Worm (Caenorhabditis elegans): ENCODE results near the gene ndnf-1.
A peak's percentile ranks its signal among the peaks of the same experiment; 100 is the strongest.

Gene ndnf-1

DNA sequence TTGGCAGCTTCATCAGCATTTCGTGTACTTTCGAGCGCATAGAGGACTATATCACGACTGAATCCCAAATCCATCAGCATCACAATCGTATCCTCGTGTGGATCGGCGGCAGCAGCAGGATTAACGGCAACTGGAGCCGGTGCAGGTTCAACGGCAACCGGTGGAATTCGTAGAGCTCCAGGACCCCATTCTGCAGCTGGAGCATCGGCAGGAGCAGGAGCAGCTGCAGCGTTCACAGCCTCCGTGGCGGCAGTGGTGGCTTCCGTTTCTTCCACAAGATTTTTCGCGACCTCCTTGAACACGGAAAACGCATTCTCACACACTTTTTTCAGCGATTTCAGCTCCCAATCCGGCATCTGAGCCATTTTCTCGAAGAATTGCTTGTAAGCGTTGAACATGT is 15.4 kb upstream of the ndnf-1 start:
- TF ChIP-seq pat-9 (tag; optimal IDR thresholded peaks at IDR 0.05), result no peak
- TF ChIP-seq pag-3 (tag; optimal IDR thresholded peaks at IDR 0.05; ENCODE audit: borderline replicate concordance), result no peak
- no peak for TF ChIP-seq elt-4 (tag; optimal IDR thresholded peaks at IDR 0.05)
- no peak for TF ChIP-seq ceh-19 (GFP tag; optimal IDR thresholded peaks at IDR 0.05)
- no peak for TF ChIP-seq fkh-10 (GFP tag; optimal IDR thresholded peaks at IDR 0.05)
- no peak for TF ChIP-seq fkh-6 (tag; optimal IDR thresholded peaks at IDR 0.05)
- no peak for TF ChIP-seq ttx-3 (tag; optimal IDR thresholded peaks at IDR 0.05)
- TF ChIP-seq pax-1 (tag; optimal IDR thresholded peaks at IDR 0.05), result no peak
- TF ChIP-seq ama-1 (optimal IDR thresholded peaks at IDR 0.05), result no peak
- no peak for TF ChIP-seq pros-1 (tag; optimal IDR thresholded peaks at IDR 0.05)
- no peak for TF ChIP-seq ceh-24 (tag; optimal IDR thresholded peaks at IDR 0.05)
- TF ChIP-seq hlh-6 (tag; optimal IDR thresholded peaks at IDR 0.05), result no peak
- TF ChIP-seq gmeb-2 (tag; optimal IDR thresholded peaks at IDR 0.05), result no peak

DNA sequence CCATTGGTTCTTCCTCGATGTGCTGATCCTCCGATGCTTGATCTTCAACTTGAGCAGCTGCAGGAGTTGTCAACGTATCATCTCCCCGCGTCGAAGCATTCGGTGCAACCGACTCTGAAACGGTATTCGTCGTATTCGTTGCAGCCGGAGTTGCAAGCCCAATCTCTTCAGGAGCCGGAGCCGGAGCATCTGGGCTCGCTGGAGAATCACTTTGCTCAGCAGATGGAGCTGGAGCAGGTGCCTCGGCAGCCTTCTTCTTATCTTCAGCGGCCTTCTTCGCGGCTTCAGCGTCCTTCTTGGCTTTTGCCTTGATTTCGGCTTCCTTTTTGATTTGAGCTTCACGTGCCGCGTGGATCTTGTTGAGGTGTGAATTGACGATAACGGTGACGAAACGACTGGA is 10.0 kb upstream of the ndnf-1 start:
- TF ChIP-seq tbx-2 (tag; optimal IDR thresholded peaks at IDR 0.05) (no peak), ttx-3 (tag; optimal IDR thresholded peaks at IDR 0.05) (no peak), unc-3 (GFP tag; conservative IDR thresholded peaks at IDR 0.05) (no peak), unc-3 (tag; optimal IDR thresholded peaks at IDR 0.05) (no peak)

DNA sequence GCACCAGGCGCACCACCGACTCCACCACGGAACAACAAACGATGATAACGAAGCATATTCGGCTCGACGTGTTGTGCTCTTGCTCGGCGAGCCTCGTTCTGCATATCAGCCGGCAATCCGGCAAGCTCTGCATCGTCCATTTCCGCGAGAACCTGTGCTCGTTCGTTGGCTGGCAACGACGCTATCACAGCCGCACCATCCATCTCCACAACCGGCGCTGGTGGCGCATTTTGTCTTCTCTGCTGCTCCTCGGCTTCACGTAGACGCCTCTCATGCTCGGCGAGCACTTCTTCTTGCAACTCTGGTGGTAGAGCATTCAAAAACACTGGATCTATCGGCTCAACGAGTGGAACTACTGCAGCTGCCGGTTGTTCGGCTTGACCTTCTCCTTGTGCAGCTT is 9.2 kb upstream of the ndnf-1 start:
- TF ChIP-seq T23F11.4 (GFP tag; optimal IDR thresholded peaks at IDR 0.05) (no peak), C08G9.2 (tag; optimal IDR thresholded peaks at IDR 0.05) (peak; percentile 10), ama-1 (optimal IDR thresholded peaks at IDR 0.05) (no peak)

DNA sequence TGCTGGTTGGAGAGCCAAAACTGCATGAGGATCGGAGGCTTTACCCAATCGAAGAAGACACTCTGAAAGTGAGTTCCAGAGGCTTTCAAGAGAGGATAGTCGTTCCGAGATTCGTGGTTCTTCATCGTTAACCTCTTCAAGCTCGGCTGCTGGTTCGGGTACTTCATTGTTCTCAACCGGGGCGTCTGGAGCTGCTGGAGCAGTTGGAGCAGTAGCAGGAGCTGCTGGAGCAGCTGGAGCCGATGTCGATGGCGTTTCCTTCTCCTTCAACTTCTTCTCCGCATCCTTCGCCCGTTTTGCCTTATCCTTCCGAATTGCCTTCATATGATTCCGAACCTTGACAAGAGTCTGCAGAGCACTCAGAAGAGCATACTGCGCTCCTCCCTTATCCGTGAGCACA is 6.6 kb upstream of the ndnf-1 start:
- TF ChIP-seq fkh-10 (GFP tag; optimal IDR thresholded peaks at IDR 0.05), result no peak
- no peak for TF ChIP-seq ceh-31 (tag; optimal IDR thresholded peaks at IDR 0.05)
- TF ChIP-seq hlh-15 (tag; optimal IDR thresholded peaks at IDR 0.05), result no peak
- no peak for TF ChIP-seq sox-4 (tag; optimal IDR thresholded peaks at IDR 0.05)
- TF ChIP-seq zip-5 (tag; optimal IDR thresholded peaks at IDR 0.05), result no peak
- TF ChIP-seq unc-55 (GFP tag; optimal IDR thresholded peaks at IDR 0.05), result no peak
- no peak for TF ChIP-seq F13H6.1 (tag; optimal IDR thresholded peaks at IDR 0.05)
- TF ChIP-seq K09A11.1 (tag; optimal IDR thresholded peaks at IDR 0.05; ENCODE audit: insufficient read depth), result no peak
- TF ChIP-seq C08G9.2 (tag; optimal IDR thresholded peaks at IDR 0.05), result no peak
- no peak for TF ChIP-seq tbx-7 (tag; optimal IDR thresholded peaks at IDR 0.05)
- no peak for TF ChIP-seq elt-2 (tag; optimal IDR thresholded peaks at IDR 0.05)
- no peak for TF ChIP-seq C38D4.7 (GFP tag; optimal IDR thresholded peaks at IDR 0.05)
- TF ChIP-seq elt-4 (tag; optimal IDR thresholded peaks at IDR 0.05), result no peak
- TF ChIP-seq pha-4 (tag; optimal IDR thresholded peaks at IDR 0.05), result no peak
- no peak for TF ChIP-seq ets-4 (tag; optimal IDR thresholded peaks at IDR 0.05)

DNA sequence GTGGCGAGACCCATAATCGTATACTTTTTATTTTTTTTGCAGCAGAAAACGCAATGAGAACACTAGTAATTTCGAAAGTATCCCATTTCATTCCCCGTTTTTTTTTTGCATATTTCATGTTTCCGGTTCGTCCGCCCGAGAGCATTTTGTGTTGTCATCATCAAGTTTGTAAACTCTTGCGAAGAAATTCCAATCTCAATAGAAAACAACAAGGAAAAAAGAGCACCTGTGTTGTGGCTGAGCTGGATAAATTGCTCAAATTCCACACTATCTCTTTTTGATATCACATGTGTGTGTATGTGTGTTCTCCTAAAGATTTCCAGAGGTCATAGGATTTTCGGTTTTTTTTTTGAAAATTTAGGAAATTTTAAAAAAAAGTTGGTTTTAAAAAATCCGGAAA is 3.3 kb upstream of the ndnf-1 start:
- TF ChIP-seq ceh-19 (GFP tag; optimal IDR thresholded peaks at IDR 0.05) (no peak), hlh-8 (tag; optimal IDR thresholded peaks at IDR 0.05) (no peak), elt-2 (tag; optimal IDR thresholded peaks at IDR 0.05) (no peak), gmeb-2 (tag; optimal IDR thresholded peaks at IDR 0.05) (no peak), ceh-6 (GFP tag; optimal IDR thresholded peaks at IDR 0.05) (no peak), pha-4 (tag; optimal IDR thresholded peaks at IDR 0.05) (no peak), ets-4 (tag; optimal IDR thresholded peaks at IDR 0.05) (no peak), unc-86 (tag; optimal IDR thresholded peaks at IDR 0.05) (no peak), ahr-1 (tag; optimal IDR thresholded peaks at IDR 0.05) (no peak), hlh-30 (tag; optimal IDR thresholded peaks at IDR 0.05; ENCODE audit: insufficient read depth) (no peak)
